Fruit fly (Drosophila melanogaster) Kc167 (cell line): ENCODE data around the gene CG18428.

ENCODE experiments used
- Myc ChIP-seq: fragments of >200 bp; optimal IDR thresholded peaks from 2 replicates; lab custom pipeline; 2017; ENCODE audit warnings: missing external identifiers
- h ChIP-seq: fragments of >200 bp; optimal IDR thresholded peaks from 3 replicates; lab custom pipeline; 2018; ENCODE audit warnings: missing external identifiers
- psq ChIP-seq: fragments of >200 bp; optimal IDR thresholded peaks from 2 replicates; lab custom pipeline; 2017; ENCODE audit warnings: missing external identifiers

DNA sequence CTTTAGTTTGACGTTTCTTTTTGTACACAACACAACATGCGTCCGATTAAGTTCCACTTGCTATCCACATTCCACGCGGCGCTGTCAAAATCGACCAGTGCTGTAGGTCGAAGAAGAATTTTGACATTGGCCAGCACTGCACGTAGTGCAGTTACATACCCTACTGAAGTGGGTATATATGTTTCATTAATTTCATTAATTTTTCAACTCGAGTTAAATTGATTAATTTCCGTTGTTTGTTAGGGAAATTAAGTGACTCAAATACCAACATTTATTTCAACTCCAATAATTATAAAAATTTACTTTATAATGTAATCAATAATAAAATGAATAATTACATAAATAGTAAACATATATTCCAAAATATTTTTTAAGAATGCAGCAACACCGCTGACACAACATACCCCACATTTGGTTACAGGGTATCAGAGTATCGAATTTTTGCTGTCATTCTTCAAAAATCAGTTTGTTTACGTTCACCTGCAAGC lies at the start of gene CG18428, which contains the start of gene eIF4EHP:
- TF ChIP-seq Myc: no peak
- no peak for TF ChIP-seq h (lab: Kevin White, UChicago)
- TF ChIP-seq psq (lab: Kevin White, UChicago): no peak
